Worm (Caenorhabditis elegans) whole organism, L1 larva: Measurements from ENCODE around the gene vit-2.
A peak's percentile ranks its signal among the peaks of the same experiment; 100 is the strongest.

ENCODE experiments used
- C04F5.9 ChIP-seq: sonication (generic microtip); optimal IDR thresholded peaks from 2 replicates; lab custom pipeline; 2016; ENCODE audit warnings: missing genetic modification characterization, missing compliant biosample characterization
- C34B4.2 ChIP-seq: sonication (generic microtip); optimal IDR thresholded peaks from 2 replicates; lab custom pipeline; 2017; ENCODE audit warnings: mild to moderate bottlenecking, missing genetic modification characterization, missing compliant biosample characterization
- F16B12.6 ChIP-seq: fragments of 150-350 bp; optimal IDR thresholded peaks from 2 replicates; lab custom pipeline; 2014; ENCODE audit warnings: missing biosample characterization, missing genetic modification characterization
- alr-1 ChIP-seq: fragments of 200-800 bp; sonication (Bioruptor generic); optimal IDR thresholded peaks from 2 replicates; lab custom pipeline; 2018; ENCODE audit warnings: borderline replicate concordance, mild to moderate bottlenecking, missing genetic modification characterization, missing compliant biosample characterization
- blmp-1 ChIP-seq: fragments of 150-350 bp; optimal IDR thresholded peaks from 2 replicates; lab custom pipeline; 2014; ENCODE audit warnings: missing biosample characterization, missing genetic modification characterization
- ceh-8 ChIP-seq: fragments of 200-800 bp; sonication (Bioruptor generic); optimal IDR thresholded peaks from 2 replicates; lab custom pipeline; 2018; ENCODE audit warnings: mild to moderate bottlenecking, missing genetic modification characterization, moderate library complexity, missing compliant biosample characterization
- ceh-82 ChIP-seq, 3 experiments: fragments of 150-350 bp in 1 of 3; sonication (generic microtip) in 2 of 3; optimal IDR thresholded peaks; 2 replicates each; lab custom pipeline; 2014 to 2017; ENCODE audit warnings: missing biosample characterization in 3 of 3, missing genetic modification characterization in 3 of 3
- ces-1 ChIP-seq: fragments of 150-350 bp; optimal IDR thresholded peaks from 2 replicates; lab custom pipeline; 2014; ENCODE audit warnings: missing biosample characterization, missing genetic modification reagents, missing genetic modification characterization
- dsc-1 ChIP-seq: sonication (generic microtip); optimal IDR thresholded peaks from 2 replicates; lab custom pipeline; 2016; ENCODE audit warnings: mild to moderate bottlenecking, missing genetic modification characterization, missing compliant biosample characterization
- efl-1 ChIP-seq, 4 experiments: fragments of 150-350 bp; optimal IDR thresholded peaks in 3 of 4; peaks in 1 of 4; 1 replicate in 1 of 4; 2 replicates in 3 of 4; lab custom pipeline; 2014; ENCODE audit warnings: missing biosample characterization in 2 of 4, missing genetic modification characterization in 2 of 4, missing genetic modification reagents in 2 of 4
- efl-3 ChIP-seq: fragments of 200-800 bp; sonication (Bioruptor generic); optimal IDR thresholded peaks from 2 replicates; lab custom pipeline; 2018; ENCODE audit warnings: mild to moderate bottlenecking, missing genetic modification characterization, missing compliant biosample characterization
- egl-13 ChIP-seq: sonication (generic microtip); optimal IDR thresholded peaks from 2 replicates; lab custom pipeline; 2016; ENCODE audit warnings: missing genotype, missing genetic modification reagents, missing genetic modification characterization, missing compliant biosample characterization
- egl-27 ChIP-seq, 2 experiments: fragments of 150-350 bp in 1 of 2; sonication (generic microtip); optimal IDR thresholded peaks; 3 replicates each; lab custom pipeline; 2017 to 2018; ENCODE audit warnings: missing biosample characterization in 2 of 2, missing genetic modification characterization in 2 of 2, missing genetic modification reagents in 2 of 2
- elt-3 ChIP-seq, 6 experiments: fragments of 150-350 bp in 1 of 6; sonication (generic microtip); optimal IDR thresholded peaks; 2 replicates each; lab custom pipeline; 2017 to 2018; ENCODE audit warnings: missing biosample characterization in 6 of 6, missing genetic modification characterization in 6 of 6, inconsistent platforms in 1 of 6
- hlh-17 ChIP-seq: fragments of 200-800 bp; sonication (Bioruptor generic); optimal IDR thresholded peaks from 2 replicates; lab custom pipeline; 2018; ENCODE audit warnings: missing genetic modification characterization, mild to moderate bottlenecking, missing compliant biosample characterization, moderate library complexity, borderline replicate concordance
- hlh-4 ChIP-seq: sonication (generic microtip); optimal IDR thresholded peaks from 2 replicates; lab custom pipeline; 2016; ENCODE audit warnings: mild to moderate bottlenecking, missing genetic modification characterization, missing compliant biosample characterization
- irx-1 ChIP-seq: sonication (generic microtip); optimal IDR thresholded peaks from 2 replicates; lab custom pipeline; 2016; ENCODE audit warnings: missing genetic modification characterization, missing compliant biosample characterization
- lin-13 ChIP-seq: fragments of 150-350 bp; optimal IDR thresholded peaks from 2 replicates; lab custom pipeline; 2014; ENCODE audit warnings: missing biosample characterization, missing genetic modification reagents, missing genetic modification characterization
- lin-14 ChIP-seq: fragments of 200-800 bp; sonication (Bioruptor generic); optimal IDR thresholded peaks from 2 replicates; lab custom pipeline; 2018; ENCODE audit warnings: mild to moderate bottlenecking, missing genetic modification characterization, moderate library complexity, missing compliant biosample characterization
- lin-35 ChIP-seq, 2 experiments: fragments of 150-350 bp; optimal IDR thresholded peaks; 2 replicates each; lab custom pipeline; 2014; ENCODE audit warnings: missing biosample characterization in 2 of 2, missing genetic modification characterization in 2 of 2, missing genetic modification reagents in 2 of 2
- mep-1 ChIP-seq: fragments of 150-350 bp; optimal IDR thresholded peaks from 2 replicates; lab custom pipeline; 2014; ENCODE audit warnings: missing biosample characterization, missing genetic modification characterization
- nhr-12 ChIP-seq: sonication (generic microtip); optimal IDR thresholded peaks from 2 replicates; lab custom pipeline; 2017; ENCODE audit warnings: missing biosample characterization, missing genetic modification characterization
- nhr-47 ChIP-seq: sonication (generic microtip); optimal IDR thresholded peaks from 2 replicates; lab custom pipeline; 2016; ENCODE audit warnings: mild to moderate bottlenecking, missing genetic modification characterization, moderate library complexity, missing compliant biosample characterization
- nhr-71 ChIP-seq: sonication (generic microtip); optimal IDR thresholded peaks from 2 replicates; lab custom pipeline; 2016; ENCODE audit warnings: mild to moderate bottlenecking, missing genetic modification characterization, moderate library complexity, missing compliant biosample characterization
- nhr-77 ChIP-seq: fragments of 150-350 bp; optimal IDR thresholded peaks from 2 replicates; lab custom pipeline; 2014; ENCODE audit warnings: missing biosample characterization, missing genetic modification characterization
- nhr-85 ChIP-seq: sonication (generic microtip); peaks from one replicate; lab custom pipeline; 2016; ENCODE audit warnings: missing genetic modification characterization, inconsistent platforms, missing compliant biosample characterization
- pag-3 ChIP-seq: sonication (generic microtip); optimal IDR thresholded peaks from 2 replicates; lab custom pipeline; 2017; ENCODE audit warnings: missing genetic modification characterization, mild to moderate bottlenecking, missing compliant biosample characterization, antibody characterized with exemption, borderline replicate concordance; ENCODE audit not compliant: insufficient read depth
- pqm-1 ChIP-seq: sonication (generic microtip); optimal IDR thresholded peaks from 3 replicates; lab custom pipeline; 2017; ENCODE audit warnings: missing biosample characterization, missing genetic modification characterization
- snpc-4 ChIP-seq: fragments of 150-350 bp; optimal IDR thresholded peaks from 2 replicates; lab custom pipeline; 2014; ENCODE audit warnings: missing biosample characterization, missing genetic modification characterization
- snu-23 ChIP-seq: sonication (generic microtip); optimal IDR thresholded peaks from 2 replicates; lab custom pipeline; 2016; ENCODE audit warnings: missing genetic modification characterization, missing compliant biosample characterization
- sox-4 ChIP-seq: sonication (generic microtip); optimal IDR thresholded peaks from 2 replicates; lab custom pipeline; 2016; ENCODE audit warnings: missing genetic modification characterization, missing compliant biosample characterization
- sup-37 ChIP-seq: fragments of 200-800 bp; sonication (Bioruptor generic); optimal IDR thresholded peaks from 2 replicates; lab custom pipeline; 2018; ENCODE audit warnings: mild to moderate bottlenecking, missing genetic modification characterization, missing compliant biosample characterization
- swsn-7 ChIP-seq: sonication (generic microtip); optimal IDR thresholded peaks from 2 replicates; lab custom pipeline; 2016; ENCODE audit warnings: missing genetic modification characterization, missing compliant biosample characterization
- tbx-2 ChIP-seq: sonication (generic microtip); optimal IDR thresholded peaks from 2 replicates; lab custom pipeline; 2016; ENCODE audit warnings: missing genetic modification characterization, missing compliant biosample characterization
- unc-130 ChIP-seq: fragments of 150-350 bp; optimal IDR thresholded peaks from 2 replicates; lab custom pipeline; 2017; ENCODE audit warnings: missing biosample characterization, missing genetic modification characterization, inconsistent platforms
- unc-86 ChIP-seq: sonication (generic microtip); optimal IDR thresholded peaks from 2 replicates; lab custom pipeline; 2016; ENCODE audit warnings: missing genetic modification characterization, missing compliant biosample characterization
- unc-98 ChIP-seq: fragments of 200-800 bp; sonication (Bioruptor generic); IDR thresholded peaks from 2 replicates; pipeline ENCODE4 v1.3.6; 2022; ENCODE audit warnings: missing genetic modification characterization, missing compliant biosample characterization
- vab-15 ChIP-seq: sonication (generic microtip); optimal IDR thresholded peaks from 2 replicates; lab custom pipeline; 2017; ENCODE audit warnings: missing genotype, mild to moderate bottlenecking, missing genetic modification characterization, missing compliant biosample characterization
- zag-1 ChIP-seq: fragments of 150-350 bp; optimal IDR thresholded peaks from 2 replicates; lab custom pipeline; 2014; ENCODE audit warnings: missing biosample characterization, missing genetic modification characterization
- zip-4 ChIP-seq: fragments of 200-800 bp; sonication (Bioruptor generic); optimal IDR thresholded peaks from 2 replicates; lab custom pipeline; 2018; ENCODE audit warnings: mild to moderate bottlenecking, missing genetic modification characterization, moderate library complexity, missing compliant biosample characterization
- ztf-11 ChIP-seq, 2 experiments: sonication (generic microtip); optimal IDR thresholded peaks; 2 replicates each; lab custom pipeline; 2016 to 2017; ENCODE audit warnings: missing genetic modification characterization in 2 of 2, missing biosample characterization in 1 of 2, missing compliant biosample characterization in 1 of 2

Gene vit-2

ce11 chrX:5124288-5124687 is 23.4 kb downstream of the vit-2 start:
- TF ChIP-seq irx-1 (tag; lab: Kevin White, UChicago) (no peak), egl-13 (tag; lab: Kevin White, UChicago) (no peak), blmp-1 (tag; lab: Kevin White, UChicago) (peak; percentile 9)
- TF ChIP-seq, all 84 proteins: peak for 1

DNA sequence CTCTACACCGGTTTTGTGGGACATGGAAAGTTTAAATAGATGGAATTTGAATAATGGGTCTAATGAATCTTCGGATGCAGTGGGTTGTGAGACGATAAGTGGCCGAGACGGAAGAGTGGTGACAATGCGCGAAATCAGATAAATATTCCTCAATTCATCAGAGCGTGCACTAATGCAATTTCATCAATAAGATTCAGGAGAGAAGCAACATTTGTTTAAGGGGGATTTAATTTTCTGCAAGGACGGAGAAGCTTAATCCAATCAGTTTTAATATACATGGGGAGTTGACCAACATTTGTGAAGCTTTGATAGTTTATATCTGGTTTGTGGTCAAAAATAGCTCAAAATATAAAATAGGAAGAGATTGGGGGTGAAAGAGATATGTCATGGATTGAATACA is 28.6 kb downstream of the vit-2 start:
- TF ChIP-seq pag-3 (tag; lab: Kevin White, UChicago) (no peak), lin-14 (GFP tag; lab: Kevin White, UChicago) (peak; percentile 55), egl-27 (tag; optimal IDR thresholded peaks at IDR 0.05; lab: Kevin White, UChicago) (no peak), ces-1 (GFP tag; lab: Kevin White, UChicago) (peak; percentile 89), mep-1 (tag; lab: Kevin White, UChicago) (no peak), nhr-47 (tag; lab: Kevin White, UChicago) (peak; percentile 10), sox-4 (tag; lab: Kevin White, UChicago) (no peak), hlh-4 (no peak), efl-3 (GFP tag; lab: Kevin White, UChicago) (no peak), ceh-8 (GFP tag; lab: Kevin White, UChicago) (no peak), egl-13 (tag; lab: Kevin White, UChicago) (peak; percentile 43), sup-37 (GFP tag; lab: Kevin White, UChicago) (no peak), tbx-2 (tag; lab: Kevin White, UChicago) (no peak), unc-98 (GFP tag; lab: Robert Waterston, UW) (no peak), lin-35 (GFP tag; optimal IDR thresholded peaks at IDR 0.05; lab: Kevin White, UChicago) (no peak), vab-15 (no peak), nhr-85 (tag; lab: Kevin White, UChicago) (peak; percentile 10), zip-4 (no peak), irx-1 (tag; lab: Kevin White, UChicago) (no peak), pqm-1 (tag; lab: Kevin White, UChicago) (no peak), hlh-17 (GFP tag; lab: Kevin White, UChicago) (no peak), nhr-71 (tag; lab: Kevin White, UChicago) (peak; percentile 4), nhr-77 (tag; lab: Kevin White, UChicago) (no peak), nhr-12 (no peak), dsc-1 (tag; lab: Kevin White, UChicago) (peak; percentile 15), zag-1 (tag; lab: Kevin White, UChicago) (no peak), ztf-11 (tag; optimal IDR thresholded peaks at IDR 0.05; lab: Kevin White, UChicago) (no peak), alr-1 (tag; lab: Kevin White, UChicago) (no peak)

DNA sequence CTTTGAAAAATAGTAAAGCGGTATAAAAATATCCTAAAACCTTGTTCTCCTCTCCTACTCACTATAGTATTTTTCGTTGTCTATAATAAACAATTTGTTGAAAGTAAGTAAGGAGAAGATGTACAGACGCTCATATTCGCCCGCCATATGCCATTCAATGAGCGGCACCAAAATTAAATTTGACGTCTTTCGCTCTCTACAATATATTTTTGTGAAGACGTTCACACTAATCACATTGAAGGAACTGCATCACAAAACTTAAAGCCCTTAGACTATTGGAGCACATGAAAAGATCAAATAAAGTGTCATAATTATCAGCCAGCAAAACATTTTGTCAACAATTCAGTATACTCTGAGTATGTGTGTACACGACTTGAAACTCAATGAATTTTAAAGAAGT is 30.9 kb downstream of the vit-2 start:
- TF ChIP-seq efl-1 (optimal IDR thresholded peaks at IDR 0.05; lab: Kevin White, UChicago) (no peak), efl-1 (GFP tag; optimal IDR thresholded peaks at IDR 0.05 in 1 of 2; lab: Kevin White, UChicago) (no peak), snu-23 (GFP tag; lab: Kevin White, UChicago) (no peak), swsn-7 (tag; lab: Kevin White, UChicago) (no peak), unc-86 (no peak), elt-3 (tag; optimal IDR thresholded peaks at IDR 0.05; lab: Kevin White, UChicago) (no peak), unc-130 (tag; lab: Kevin White, UChicago) (no peak), F16B12.6 (no peak), irx-1 (tag; lab: Kevin White, UChicago) (no peak), C34B4.2 (tag; lab: Kevin White, UChicago) (no peak), C04F5.9 (tag; lab: Kevin White, UChicago) (no peak), lin-13 (GFP tag; lab: Kevin White, UChicago) (no peak), ceh-82 (tag; optimal IDR thresholded peaks at IDR 0.05; lab: Kevin White, UChicago) (no peak), efl-3 (GFP tag; lab: Kevin White, UChicago) (no peak), snpc-4 (no peak)
- TF ChIP-seq, all 84 proteins: peak for 0
